Worm (Caenorhabditis elegans) whole organism, L3 larva: Measurements from ENCODE around the gene C37C3.18.

Source experiments
- aly-2 ChIP-seq: fragments of 150-350 bp; optimal IDR thresholded peaks from 2 replicates; lab custom pipeline; 2014; ENCODE audit warnings: missing biosample characterization, missing genetic modification characterization
- ama-1 ChIP-seq: fragments of 150-350 bp; optimal IDR thresholded peaks from 2 replicates; lab custom pipeline; 2018
- ceh-28 ChIP-seq: fragments of 150-350 bp; optimal IDR thresholded peaks from 2 replicates; lab custom pipeline; 2014; ENCODE audit warnings: missing biosample characterization, missing genetic modification reagents, missing genetic modification characterization
- ceh-9 ChIP-seq: sonication (generic microtip); optimal IDR thresholded peaks from 2 replicates; lab custom pipeline; 2018; ENCODE audit warnings: missing biosample characterization, missing genetic modification characterization
- elt-2 ChIP-seq: sonication (generic microtip); optimal IDR thresholded peaks from 2 replicates; lab custom pipeline; 2016; ENCODE audit warnings: missing genetic modification reagents, mild to moderate bottlenecking, missing genetic modification characterization, missing compliant biosample characterization
- elt-3 ChIP-seq, 3 experiments: fragments of 150-350 bp in 1 of 3; sonication (generic microtip) in 2 of 3; optimal IDR thresholded peaks; 2 replicates in 2 of 3; 4 replicates in 1 of 3; lab custom pipeline; 2014 to 2017; ENCODE audit warnings: missing biosample characterization in 3 of 3, missing genetic modification characterization in 3 of 3
- jun-1 ChIP-seq: fragments of 150-350 bp; optimal IDR thresholded peaks from 2 replicates; lab custom pipeline; 2014; ENCODE audit warnings: missing biosample characterization, missing genetic modification reagents, missing genetic modification characterization
- nhr-23 ChIP-seq: fragments of 150-350 bp; optimal IDR thresholded peaks from 2 replicates; lab custom pipeline; 2014; ENCODE audit warnings: missing biosample characterization, missing genetic modification reagents, missing genetic modification characterization
- nhr-28 ChIP-seq: fragments of 150-350 bp; optimal IDR thresholded peaks from 2 replicates; lab custom pipeline; 2014; ENCODE audit warnings: missing biosample characterization, missing genetic modification characterization
- nhr-76 ChIP-seq: fragments of 150-350 bp; sonication (generic microtip); optimal IDR thresholded peaks from 5 replicates; lab custom pipeline; 2014; ENCODE audit warnings: missing biosample characterization, missing genetic modification characterization
- pha-4 ChIP-seq: fragments of 150-350 bp; optimal IDR thresholded peaks from 2 replicates; lab custom pipeline; 2014; ENCODE audit warnings: missing biosample characterization, missing genetic modification reagents, missing genetic modification characterization
- pqm-1 ChIP-seq: fragments of 150-350 bp; optimal IDR thresholded peaks from 2 replicates; lab custom pipeline; 2017; ENCODE audit warnings: missing biosample characterization, missing genetic modification characterization, inconsistent platforms
- tbx-2 ChIP-seq: sonication (generic microtip); optimal IDR thresholded peaks from 2 replicates; lab custom pipeline; 2016; ENCODE audit warnings: mild to moderate bottlenecking, missing genetic modification characterization, missing compliant biosample characterization
- zag-1 ChIP-seq: fragments of 150-350 bp; optimal IDR thresholded peaks from 2 replicates; lab custom pipeline; 2014; ENCODE audit warnings: missing biosample characterization, missing genetic modification characterization

- TF ChIP-seq nhr-23 (no peak), elt-3 (tag; optimal IDR thresholded peaks at IDR 0.05; lab: Kevin White, UChicago) (no peak), elt-2 (tag; lab: Kevin White, UChicago) (no peak), tbx-2 (tag; lab: Kevin White, UChicago) (no peak), nhr-28 (no peak), pqm-1 (no peak), pha-4 (tag; lab: Kevin White, UChicago) (no peak), ceh-28 (no peak), nhr-76 (tag; lab: Kevin White, UChicago) (no peak), ceh-9 (tag; lab: Kevin White, UChicago) (no peak), zag-1 (tag; lab: Kevin White, UChicago) (no peak), aly-2 (tag; lab: Kevin White, UChicago) (no peak), ama-1 (lab: Kevin White, UChicago) (no peak), jun-1 (tag; lab: Kevin White, UChicago) (no peak)
Observed at ce11 chrV:7824138-7824537, 30.7 kb upstream of the C37C3.18 start.
